Worm (Caenorhabditis elegans): ENCODE results near the gene taf-10.

DNA sequence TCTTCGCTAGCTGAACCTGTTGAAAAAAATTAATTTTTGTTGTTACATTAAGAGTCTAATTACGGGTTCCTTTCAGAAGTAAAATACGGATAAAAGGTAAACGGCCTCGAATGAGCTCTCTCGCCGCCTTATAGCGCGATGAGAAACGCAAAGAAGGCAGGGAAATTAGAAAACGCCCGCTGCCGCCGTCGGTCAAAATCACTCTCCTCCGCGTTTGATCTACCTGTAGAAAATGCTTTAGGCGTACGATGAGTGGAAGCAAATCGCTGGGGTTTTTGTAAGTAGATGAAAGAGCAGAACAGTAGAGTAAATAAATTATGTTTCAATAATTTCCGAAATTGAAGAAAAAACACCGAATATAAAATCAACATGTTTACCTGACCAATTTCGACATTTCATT is 49.8 kb upstream of the taf-10 start:
- TF ChIP-seq elt-2 (tag; optimal IDR thresholded peaks at IDR 0.05) (no peak), ceh-16 (tag; optimal IDR thresholded peaks at IDR 0.05) (no peak), fos-1 (tag; optimal IDR thresholded peaks at IDR 0.05) (no peak), ceh-9 (tag; optimal IDR thresholded peaks at IDR 0.05) (no peak), lin-39 (tag; optimal IDR thresholded peaks at IDR 0.05) (no peak), snpc-4 (tag; optimal IDR thresholded peaks at IDR 0.05) (no peak), elt-1 (tag; optimal IDR thresholded peaks at IDR 0.05) (no peak)
